Worm (Caenorhabditis elegans): ENCODE measurements around the gene C27F2.9.
A peak's percentile ranks its signal among the peaks of the same experiment; 100 is the strongest.

ce11 chrIII:4934896-4935628 is 27.8 kb downstream of the C27F2.9 start, which contains the start of gene mrps-18C:
- TF ChIP-seq dpl-1 (GFP tag; optimal IDR thresholded peaks at IDR 0.05) (peak; percentile 40), F37D6.2 (tag; optimal IDR thresholded peaks at IDR 0.05) (no peak), duxl-1 (tag; optimal IDR thresholded peaks at IDR 0.05; ENCODE audit: poor library complexity) (no peak), lin-15B (tag; optimal IDR thresholded peaks at IDR 0.05) (no peak), lim-7 (GFP tag; IDR thresholded peaks at IDR 0.05) (no peak), lin-13 (GFP tag; optimal IDR thresholded peaks at IDR 0.05) (no peak), unc-62 (GFP tag; optimal IDR thresholded peaks at IDR 0.05 in 1 of 2) (peak in 1 of 2 experiments; percentile 28), unc-62 (tag; optimal IDR thresholded peaks at IDR 0.05) (no peak), arid-1 (GFP tag; conservative IDR thresholded peaks at IDR 0.05) (no peak), ceh-82 (tag; optimal IDR thresholded peaks at IDR 0.05) (no peak)

Data from whole organism, L4 larva.